Fruit fly (Drosophila melanogaster) whole organism: ENCODE data around the gene CG45075.

Source experiments
- CG8478 ChIP-seq: fragments of >200 bp; optimal IDR thresholded peaks from 2 replicates; lab custom pipeline; 2018; ENCODE audit warnings: inconsistent platforms
- pan ChIP-seq: fragments of >200 bp; optimal IDR thresholded peaks from 2 replicates; lab custom pipeline; 2017
- psq ChIP-seq: fragments of >200 bp; optimal IDR thresholded peaks from 2 replicates; lab custom pipeline; 2017

dm6 chr2L:6065823-6066222 lies 25.4 kb upstream of the CG45075 start, which contains the start of the genes Fbw5 and CG9147:
- TF ChIP-seq pan, result peak; percentile 97
- TF ChIP-seq CG8478, result no peak
- TF ChIP-seq psq (lab: Kevin White, UChicago), result no peak
